Fruit fly (Drosophila melanogaster): ENCODE data around the gene Eig71Eh.

Eig71Eh gene

DNA sequence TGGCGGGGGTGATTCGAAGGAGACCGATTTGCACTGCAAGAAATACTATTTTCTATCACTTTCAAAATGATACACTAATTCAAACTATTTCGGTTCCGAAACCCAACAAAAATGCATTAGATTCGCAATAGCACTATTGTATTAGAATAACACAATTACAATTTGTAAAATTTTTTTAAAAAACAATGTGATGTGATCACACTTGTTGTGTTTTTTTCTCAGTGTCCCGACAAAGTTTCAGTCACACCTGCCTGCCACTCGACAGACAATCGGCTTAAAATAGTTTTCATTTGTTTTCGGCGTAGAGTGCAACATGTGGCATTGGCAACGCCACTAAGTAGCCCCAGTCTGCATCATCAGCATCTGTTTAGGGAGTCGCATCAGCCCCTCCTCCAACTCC, 15.9 kb upstream of the Eig71Eh start (continued):
- TF ChIP-seq CG16863 (GFP tag; optimal IDR thresholded peaks at IDR 0.05) (peak; percentile 58), HmgZ (tag; optimal IDR thresholded peaks at IDR 0.05) (no peak), CG34224 (GFP tag; IDR thresholded peaks at IDR 0.05; ENCODE audit: partially characterized antibody) (no peak), dati (GFP tag; IDR thresholded peaks at IDR 0.05) (0 out of 2 replicates have a peak, but pooled peaks have one; percentile 32), YL-1 (GFP tag; optimal IDR thresholded peaks at IDR 0.05) (no peak), CG3065 (GFP tag; optimal IDR thresholded peaks at IDR 0.05) (peak; percentile 8), br (optimal IDR thresholded peaks at IDR 0.05) (no peak), tx (GFP tag; optimal IDR thresholded peaks at IDR 0.05) (peak; percentile 9), croc (GFP tag; conservative IDR thresholded peaks at IDR 0.05) (peak; percentile 72), CG7271 (tag; optimal IDR thresholded peaks at IDR 0.05) (peak; percentile 29), ind (GFP tag; optimal IDR thresholded peaks at IDR 0.05) (peak; percentile 49), CG4328 (GFP tag; optimal IDR thresholded peaks at IDR 0.05) (no peak), CG4707 (GFP tag; optimal IDR thresholded peaks at IDR 0.05) (no peak), Mes4 (GFP tag; optimal IDR thresholded peaks at IDR 0.05) (peak; percentile 53), Scr (GFP tag; IDR thresholded peaks at IDR 0.05; ENCODE audit: partially characterized antibody) (no peak), Abd-B (GFP tag; optimal IDR thresholded peaks at IDR 0.05) (peak; percentile 54), trem (tag; optimal IDR thresholded peaks at IDR 0.05) (peak; percentile 86), NFAT (GFP tag; IDR thresholded peaks at IDR 0.05) (no peak), ci (GFP tag; IDR thresholded peaks at IDR 0.05) (peak; percentile 62; the same call in 2 of the 3 replicates), CHES-1-like (GFP tag; optimal IDR thresholded peaks at IDR 0.05) (peak; percentile 30), her (GFP tag; optimal IDR thresholded peaks at IDR 0.05) (no peak), CG2116 (GFP tag; optimal IDR thresholded peaks at IDR 0.05) (no peak), CG5180 (GFP tag; optimal IDR thresholded peaks at IDR 0.05) (peak; percentile 13), CG6683 (GFP tag; optimal IDR thresholded peaks at IDR 0.05) (no peak), CG13296 (GFP tag; optimal IDR thresholded peaks at IDR 0.05) (no peak), bsh (GFP tag; optimal IDR thresholded peaks at IDR 0.05) (peak in 1 of 2 experiments; percentile 91), CG16815 (GFP tag; optimal IDR thresholded peaks at IDR 0.05) (peak; percentile 82), chn (GFP tag; optimal IDR thresholded peaks at IDR 0.05) (peak; percentile 78), onecut (GFP tag; IDR thresholded peaks at IDR 0.05) (0 out of 2 replicates have a peak, but pooled peaks have one; percentile 22), zfh1 (GFP tag; IDR thresholded peaks at IDR 0.05) (peak; percentile 89), HHEX (GFP tag; optimal IDR thresholded peaks at IDR 0.05) (peak; percentile 12), Sry-β (GFP tag; optimal IDR thresholded peaks at IDR 0.05) (no peak), CG11093 (GFP tag; IDR thresholded peaks at IDR 0.05) (0 out of 3 replicates have a peak, but pooled peaks have one; percentile 10), H2.0 (GFP tag; IDR thresholded peaks at IDR 0.05) (peak; percentile 30; the same call in 1 of the 2 replicates), Ada2b (GFP tag; IDR thresholded peaks at IDR 0.05) (no peak), Rx (GFP tag; IDR thresholded peaks at IDR 0.05) (peak; percentile 40), CG14667 (GFP tag; IDR thresholded peaks at IDR 0.05) (0 out of 2 replicates have a peak, but pooled peaks have one; percentile 15), CG30403 (GFP tag; optimal IDR thresholded peaks at IDR 0.05) (peak; percentile 65), CG1529 (GFP tag; optimal IDR thresholded peaks at IDR 0.05) (peak; percentile 66), tna (GFP tag; IDR thresholded peaks at IDR 0.05; ENCODE audit: partially characterized antibody) (no peak), chinmo (GFP tag; IDR thresholded peaks at IDR 0.05; ENCODE audit: partially characterized antibody) (no peak), CG8281 (tag; optimal IDR thresholded peaks at IDR 0.05) (peak; percentile 17), Hand (GFP tag; optimal IDR thresholded peaks at IDR 0.05) (no peak), rib (GFP tag; IDR thresholded peaks at IDR 0.05) (no peak), CG9727 (GFP tag; optimal IDR thresholded peaks at IDR 0.05) (peak; percentile 90), D19B (GFP tag; optimal IDR thresholded peaks at IDR 0.05) (no peak), Doc2 (GFP tag; IDR thresholded peaks at IDR 0.05) (no peak), sob (GFP tag; IDR thresholded peaks at IDR 0.05) (no peak), pfk (GFP tag; optimal IDR thresholded peaks at IDR 0.05) (no peak), hth (optimal IDR thresholded peaks at IDR 0.05) (no peak), NfI (GFP tag; optimal IDR thresholded peaks at IDR 0.05) (no peak)

Measured in whole organism, embryonic.